Fruit fly (Drosophila melanogaster): ENCODE data around the gene CG31176.

DNA sequence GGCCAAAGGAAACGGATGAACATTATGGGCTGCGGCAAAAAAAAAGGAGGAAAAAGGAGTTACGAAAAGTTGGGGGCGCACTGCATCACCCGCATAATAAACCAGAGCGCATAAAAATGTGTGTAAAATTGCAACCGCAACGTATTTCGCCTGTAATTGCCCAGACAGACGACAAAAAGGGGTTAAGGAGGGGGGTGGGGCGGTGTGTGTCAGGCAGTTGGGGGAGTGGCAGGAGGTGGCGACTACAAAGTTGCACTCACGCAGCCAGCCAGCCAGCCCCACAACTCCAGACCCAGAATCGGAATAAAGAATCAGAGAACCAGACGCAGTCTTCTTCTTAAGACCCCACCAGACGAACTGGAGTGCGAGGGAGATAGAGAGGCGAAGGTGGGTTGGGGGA, 69.0 kb downstream of the CG31176 start:
- TF ChIP-seq psq (optimal IDR thresholded peaks at IDR 0.05) (no peak), Myc (optimal IDR thresholded peaks at IDR 0.05) (no peak), ttk (optimal IDR thresholded peaks at IDR 0.05) (no peak), h (optimal IDR thresholded peaks at IDR 0.05) (no peak), insv (optimal IDR thresholded peaks at IDR 0.05) (no peak), Sin3A (optimal IDR thresholded peaks at IDR 0.05) (no peak)

Data from Kc167 (cell line).